Fruit fly (Drosophila melanogaster) whole organism, embryonic: ENCODE measurements around the gene Srrm234.

ENCODE experiments used
- BEAF-32 ChIP-seq: fragments of 200-800 bp; sonication (Bioruptor generic); optimal IDR thresholded peaks from 3 replicates; lab custom pipeline; 2017; ENCODE audit warnings: missing biosample characterization, missing genetic modification characterization, mild to moderate bottlenecking, moderate library complexity, missing genetic modification reagents
- Blimp-1 ChIP-seq: fragments of 200-800 bp; sonication (Bioruptor generic); optimal IDR thresholded peaks from 3 replicates; lab custom pipeline; 2018; ENCODE audit warnings: missing biosample characterization, missing genetic modification characterization, mild to moderate bottlenecking, moderate library complexity, missing genetic modification reagents
- CG1024 ChIP-seq: fragments of 200-800 bp; sonication (Bioruptor generic); IDR thresholded peaks from 2 replicates; pipeline ENCODE4 v1.3.6; 2022; ENCODE audit warnings: missing biosample characterization, missing genetic modification characterization
- CG13123 ChIP-seq: fragments of 200-800 bp; sonication (Bioruptor generic); optimal IDR thresholded peaks from 2 replicates; lab custom pipeline; 2016; ENCODE audit warnings: missing biosample characterization, missing genetic modification characterization
- CG13894 ChIP-seq: fragments of 200-800 bp; sonication (Bioruptor generic); optimal IDR thresholded peaks from 3 replicates; lab custom pipeline; 2018; ENCODE audit warnings: missing biosample characterization, mild to moderate bottlenecking, missing genetic modification characterization, moderate library complexity
- CG15269 ChIP-seq: fragments of 200-800 bp; sonication (Bioruptor generic); optimal IDR thresholded peaks from 2 replicates; lab custom pipeline; 2018; ENCODE audit warnings: missing biosample characterization, mild to moderate bottlenecking, missing genetic modification characterization, moderate library complexity
- CG16815 ChIP-seq: fragments of 200-800 bp; sonication (Bioruptor generic); optimal IDR thresholded peaks from 3 replicates; lab custom pipeline; 2017; ENCODE audit warnings: missing biosample characterization, mild to moderate bottlenecking, missing genetic modification characterization
- CG2202 ChIP-seq: fragments of 200-800 bp; sonication (Bioruptor generic); optimal IDR thresholded peaks from 2 replicates; lab custom pipeline; 2018; ENCODE audit warnings: missing biosample characterization, mild to moderate bottlenecking, missing genetic modification characterization
- CG30020 ChIP-seq: fragments of 200-800 bp; optimal IDR thresholded peaks from 2 replicates; lab custom pipeline; 2019; ENCODE audit warnings: missing biosample characterization, mild to moderate bottlenecking, missing genetic modification characterization, moderate library complexity
- CG32772 ChIP-seq: fragments of 200-800 bp; sonication (Bioruptor generic); IDR thresholded peaks from 2 replicates; pipeline ENCODE4 v1.3.6; 2022; ENCODE audit warnings: missing biosample characterization, missing genetic modification characterization
- CG33213 ChIP-seq: fragments of 200-800 bp; sonication (Bioruptor generic); optimal IDR thresholded peaks from 3 replicates; lab custom pipeline; 2016; ENCODE audit warnings: missing biosample characterization, missing genetic modification characterization
- CG3847 ChIP-seq: fragments of 200-800 bp; sonication (Bioruptor generic); IDR thresholded peaks from 2 replicates; pipeline ENCODE4 v1.3.6; 2022; ENCODE audit warnings: missing biosample characterization, missing genetic modification characterization
- CG4617 ChIP-seq: fragments of 200-800 bp; sonication (Bioruptor generic); optimal IDR thresholded peaks from 3 replicates; lab custom pipeline; 2016; ENCODE audit warnings: missing biosample characterization, missing genetic modification characterization, borderline replicate concordance
- CG6683 ChIP-seq: fragments of 200-800 bp; sonication (Bioruptor generic); optimal IDR thresholded peaks from 2 replicates; lab custom pipeline; 2017; ENCODE audit warnings: missing biosample characterization, mild to moderate bottlenecking, missing genetic modification characterization, missing genetic modification reagents
- CG8478 ChIP-seq: fragments of >200 bp; optimal IDR thresholded peaks from 2 replicates; lab custom pipeline; 2018
- Dll ChIP-seq: fragments of 200-800 bp; sonication (Bioruptor generic); IDR thresholded peaks from 4 replicates; pipeline ENCODE4 v1.3.6; 2022; ENCODE audit warnings: missing biosample characterization, missing genetic modification characterization; ENCODE audit not compliant: partially characterized antibody
- Dp ChIP-seq: fragments of 200-800 bp; sonication (Bioruptor generic); optimal IDR thresholded peaks from 2 replicates; lab custom pipeline; 2018; ENCODE audit warnings: missing biosample characterization, mild to moderate bottlenecking, missing genetic modification characterization, moderate library complexity
- Eip74EF ChIP-seq, 2 experiments: fragments of 200-800 bp in 1 of 2; fragments of >200 bp in 1 of 2; sonication (Bioruptor generic) in 1 of 2; optimal IDR thresholded peaks; 2 replicates each; lab custom pipeline; 2017 to 2019; ENCODE audit warnings: missing biosample characterization in 2 of 2, missing genetic modification characterization in 2 of 2, mild to moderate bottlenecking in 1 of 2, moderate library complexity in 1 of 2
- Hr3 ChIP-seq: fragments of 200-800 bp; sonication (Bioruptor generic); optimal IDR thresholded peaks from 3 replicates; lab custom pipeline; 2016; ENCODE audit warnings: missing biosample characterization, missing genetic modification characterization
- Hr39 ChIP-seq: fragments of >200 bp; optimal IDR thresholded peaks from 2 replicates; lab custom pipeline; 2017
- Lhr ChIP-seq: fragments of 200-800 bp; sonication (Bioruptor generic); optimal IDR thresholded peaks from 3 replicates; lab custom pipeline; 2017; ENCODE audit warnings: mild to moderate bottlenecking, missing biosample characterization, missing genetic modification reagents, missing genetic modification characterization
- Mrtf ChIP-seq: fragments of 200-800 bp; sonication (Bioruptor generic); IDR thresholded peaks from 3 replicates; pipeline ENCODE4 v1.3.6; 2022; ENCODE audit warnings: missing biosample characterization, missing genetic modification characterization
- NK7.1 ChIP-seq: fragments of 200-800 bp; sonication (Bioruptor generic); optimal IDR thresholded peaks from 3 replicates; lab custom pipeline; 2016; ENCODE audit warnings: missing biosample characterization, missing genetic modification characterization
- Ptx1 ChIP-seq: fragments of 200-800 bp; sonication (Bioruptor generic); IDR thresholded peaks from 2 replicates; pipeline ENCODE4 v1.3.6; 2022; ENCODE audit warnings: missing biosample characterization, missing genetic modification characterization
- Sry-β ChIP-seq: fragments of 200-800 bp; sonication (Bioruptor generic); optimal IDR thresholded peaks from 2 replicates; lab custom pipeline; 2018; ENCODE audit warnings: missing biosample characterization, mild to moderate bottlenecking, missing genetic modification characterization, moderate library complexity
- Tbp ChIP-seq: fragments of >200 bp; optimal IDR thresholded peaks from 2 replicates; lab custom pipeline; 2018; ENCODE audit warnings: missing biosample characterization, missing genetic modification characterization
- Xbp1 ChIP-seq: fragments of 200-800 bp; sonication (Bioruptor generic); optimal IDR thresholded peaks from 3 replicates; lab custom pipeline; 2016; ENCODE audit warnings: missing biosample characterization, mild to moderate bottlenecking, missing genetic modification characterization
- amos ChIP-seq: fragments of 200-800 bp; sonication (Bioruptor generic); IDR thresholded peaks from 2 replicates; pipeline ENCODE4 v1.3.6; 2022; ENCODE audit warnings: missing biosample characterization, missing genetic modification characterization; ENCODE audit not compliant: partially characterized antibody
- ase ChIP-seq: fragments of 200-800 bp; sonication (Bioruptor generic); IDR thresholded peaks from 3 replicates; pipeline ENCODE4 v1.3.6; 2022; ENCODE audit warnings: missing biosample characterization, missing genetic modification characterization
- bigmax ChIP-seq: fragments of 200-800 bp; sonication (Bioruptor generic); optimal IDR thresholded peaks from 2 replicates; lab custom pipeline; 2018; ENCODE audit warnings: missing biosample characterization, mild to moderate bottlenecking, missing genetic modification characterization
- cad ChIP-seq: fragments of >200 bp; optimal IDR thresholded peaks from 2 replicates; lab custom pipeline; 2017; ENCODE audit warnings: missing biosample characterization, missing genetic modification characterization
- cas ChIP-seq: fragments of 200-800 bp; sonication (Bioruptor generic); IDR thresholded peaks from 2 replicates; pipeline ENCODE4 v1.3.6; 2022; ENCODE audit warnings: missing biosample characterization, missing genetic modification characterization
- chif ChIP-seq, 2 experiments: fragments of 200-800 bp; sonication (Bioruptor generic); optimal IDR thresholded peaks; 3 replicates each; lab custom pipeline; 2016; ENCODE audit warnings: missing biosample characterization in 2 of 2, missing genetic modification characterization in 2 of 2
- ci ChIP-seq: fragments of 200-800 bp; sonication (Bioruptor generic); IDR thresholded peaks from 3 replicates; pipeline ENCODE4 v1.3.6; 2022; ENCODE audit warnings: missing biosample characterization, missing genetic modification characterization
- corto ChIP-seq: fragments of 200-800 bp; sonication (Bioruptor generic); optimal IDR thresholded peaks from 2 replicates; lab custom pipeline; 2016; ENCODE audit warnings: missing biosample characterization, mild to moderate bottlenecking, missing genetic modification characterization, moderate library complexity
- da ChIP-seq: fragments of 200-800 bp; sonication (Bioruptor generic); optimal IDR thresholded peaks from 2 replicates; lab custom pipeline; 2016; ENCODE audit warnings: missing biosample characterization, missing genetic modification characterization
- dan ChIP-seq: fragments of 200-800 bp; sonication (Bioruptor generic); IDR thresholded peaks from 2 replicates; pipeline ENCODE4 v1.3.6; 2022; ENCODE audit warnings: missing biosample characterization, missing genetic modification characterization
- disco-r ChIP-seq: fragments of 200-800 bp; sonication (Bioruptor generic); optimal IDR thresholded peaks from 2 replicates; lab custom pipeline; 2016; ENCODE audit warnings: missing biosample characterization, missing genetic modification characterization
- fru ChIP-seq: fragments of >200 bp; optimal IDR thresholded peaks from 2 replicates; lab custom pipeline; 2017
- fu2 ChIP-seq: fragments of 200-800 bp; sonication (Bioruptor generic); optimal IDR thresholded peaks from 2 replicates; lab custom pipeline; 2016; ENCODE audit warnings: missing biosample characterization, missing genetic modification characterization
- gsb ChIP-seq: fragments of 200-800 bp; sonication (Bioruptor generic); IDR thresholded peaks from 2 replicates; pipeline ENCODE4 v1.3.6; 2022; ENCODE audit warnings: missing biosample characterization, missing genetic modification characterization
- kay ChIP-seq: fragments of 200-800 bp; sonication (Bioruptor generic); optimal IDR thresholded peaks from 2 replicates; lab custom pipeline; 2016; ENCODE audit warnings: missing biosample characterization, missing genetic modification characterization
- klu ChIP-seq: fragments of 200-800 bp; sonication (Bioruptor generic); IDR thresholded peaks from 2 replicates; pipeline ENCODE4 v1.3.6; 2022; ENCODE audit warnings: missing biosample characterization, missing genetic modification characterization
- kni ChIP-seq: fragments of 200-800 bp; sonication (Bioruptor generic); optimal IDR thresholded peaks from 3 replicates; lab custom pipeline; 2017; ENCODE audit warnings: mild to moderate bottlenecking, missing biosample characterization, missing genetic modification reagents, missing genetic modification characterization
- peb ChIP-seq: fragments of 200-800 bp; sonication (Bioruptor generic); IDR thresholded peaks from 2 replicates; pipeline ENCODE4 v1.3.6; 2022; ENCODE audit warnings: missing biosample characterization, missing genetic modification characterization
- phol ChIP-seq: fragments of 200-800 bp; sonication (Bioruptor generic); optimal IDR thresholded peaks from 3 replicates; lab custom pipeline; 2018; ENCODE audit warnings: missing biosample characterization, mild to moderate bottlenecking, missing genetic modification characterization, moderate library complexity
- pnt ChIP-seq: fragments of 200-800 bp; sonication (Bioruptor generic); optimal IDR thresholded peaks from 3 replicates; lab custom pipeline; 2016; ENCODE audit warnings: missing biosample characterization, missing genetic modification characterization
- sima ChIP-seq: fragments of 200-800 bp; sonication (Bioruptor generic); optimal IDR thresholded peaks from 2 replicates; lab custom pipeline; 2016; ENCODE audit warnings: missing biosample characterization, missing genetic modification characterization
- sob ChIP-seq: fragments of 200-800 bp; sonication (Bioruptor generic); IDR thresholded peaks from 2 replicates; pipeline ENCODE4 v1.3.6; 2022; ENCODE audit warnings: missing biosample characterization, missing genetic modification characterization
- vvl ChIP-seq: fragments of 200-800 bp; sonication (Bioruptor generic); IDR thresholded peaks from 2 replicates; pipeline ENCODE4 v1.3.6; 2022; ENCODE audit warnings: missing biosample characterization, missing genetic modification characterization
- z ChIP-seq: fragments of 200-800 bp; sonication (Bioruptor generic); IDR thresholded peaks from 3 replicates; pipeline ENCODE4 v1.3.6; 2022; ENCODE audit warnings: missing biosample characterization, missing genetic modification characterization

The Srrm234 gene

DNA sequence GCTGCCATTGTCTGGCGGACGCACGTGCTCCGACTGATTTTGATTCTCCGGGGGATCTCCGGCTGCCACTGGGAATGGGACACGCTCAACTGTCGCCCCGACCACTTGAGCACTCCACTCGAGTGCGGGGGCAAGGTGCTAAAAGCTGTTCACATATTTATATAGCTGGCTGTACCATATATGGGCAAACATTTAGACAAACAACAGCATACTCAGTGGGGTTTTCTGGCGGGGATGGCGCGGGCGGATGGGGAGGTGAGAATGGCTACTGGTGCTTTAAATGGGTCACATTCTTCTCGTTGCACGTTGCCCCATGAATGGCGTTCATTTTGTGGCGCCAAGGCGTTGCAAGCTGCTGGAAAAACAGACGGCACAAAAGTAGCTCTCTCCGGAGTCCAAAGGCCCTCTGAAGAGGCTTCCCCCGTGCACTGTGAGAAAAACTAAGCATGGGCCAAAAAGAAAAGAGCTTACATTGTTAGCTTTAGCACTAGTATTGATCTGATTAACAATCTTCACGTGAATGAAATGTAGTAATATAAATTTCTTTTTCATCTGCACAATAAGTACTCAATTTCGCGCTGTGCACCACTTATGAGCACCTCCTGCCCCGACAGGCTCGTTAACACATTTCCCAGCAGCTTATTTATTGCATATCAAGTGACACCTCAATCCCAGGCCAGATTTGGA is 26.0 kb upstream of the Srrm234 start (continued):
- TF ChIP-seq peb (GFP tag; lab: Robert Waterston, UW) (no peak), cas (GFP tag; lab: Robert Waterston, UW) (no peak), CG1024 (GFP tag; lab: Robert Waterston, UW) (no peak; the same call in 1 of the 2 replicates), CG8478 (lab: Kevin White, UChicago) (no peak), BEAF-32 (GFP tag; lab: Kevin White, UChicago) (no peak), Dll (GFP tag; lab: Robert Waterston, UW) (no peak), Hr39 (no peak), CG33213 (GFP tag; lab: Kevin White, UChicago) (no peak), Dp (GFP tag; lab: Kevin White, UChicago) (no peak), CG4617 (GFP tag; lab: Kevin White, UChicago) (no peak), kni (peak; percentile 74), Tbp (GFP tag; lab: Kevin White, UChicago) (no peak), da (GFP tag; lab: Kevin White, UChicago) (no peak), cad (GFP tag; lab: Kevin White, UChicago) (no peak), CG32772 (GFP tag; lab: Robert Waterston, UW) (peak; percentile 52; the same call in 1 of the 2 replicates), fu2 (GFP tag; lab: Kevin White, UChicago) (no peak), Hr3 (peak; percentile 3), CG16815 (GFP tag; lab: Kevin White, UChicago) (peak; percentile 11), sob (0 out of 2 replicates have a peak, but pooled peaks have one; percentile 10), Lhr (no peak), Xbp1 (GFP tag; lab: Kevin White, UChicago) (peak; percentile 20), CG30020 (no peak), kay (GFP tag; lab: Kevin White, UChicago) (peak; percentile 9), sima (GFP tag; lab: Kevin White, UChicago) (no peak), vvl (peak; percentile 47; the same call in 1 of the 2 replicates), corto (no peak), CG6683 (GFP tag; lab: Kevin White, UChicago) (no peak), z (GFP tag; lab: Robert Waterston, UW) (no peak), CG13894 (tag; lab: Kevin White, UChicago) (no peak), pnt (GFP tag; lab: Kevin White, UChicago) (peak; percentile 7), Sry-β (GFP tag; lab: Kevin White, UChicago) (no peak), klu (GFP tag; lab: Robert Waterston, UW) (no peak), Mrtf (GFP tag; lab: Robert Waterston, UW) (no peak), Blimp-1 (GFP tag; lab: Kevin White, UChicago) (peak; percentile 58), CG2202 (tag; lab: Kevin White, UChicago) (peak; percentile 36), dan (no peak), ase (GFP tag; lab: Robert Waterston, UW) (peak; percentile 20; the same call in 1 of the 3 replicates), phol (tag; lab: Kevin White, UChicago) (peak; percentile 54), chif (GFP tag; optimal IDR thresholded peaks at IDR 0.05; lab: Kevin White, UChicago) (peak in 1 of 2 experiments; percentile 30), NK7.1 (GFP tag; lab: Kevin White, UChicago) (no peak), Ptx1 (GFP tag; lab: Robert Waterston, UW) (peak; percentile 29), CG3847 (0 out of 2 replicates have a peak, but pooled peaks have one; percentile 1), bigmax (no peak), gsb (GFP tag; lab: Robert Waterston, UW) (no peak), CG13123 (GFP tag; lab: Kevin White, UChicago) (no peak), CG15269 (tag; lab: Kevin White, UChicago) (no peak), fru (lab: Kevin White, UChicago) (no peak), Eip74EF (GFP tag; optimal IDR thresholded peaks at IDR 0.05; lab: Kevin White, UChicago) (no peak), ci (GFP tag; lab: Robert Waterston, UW) (peak; percentile 58), amos (GFP tag; lab: Robert Waterston, UW) (no peak), disco-r (GFP tag; lab: Kevin White, UChicago) (no peak)
